Worm (Caenorhabditis elegans) whole organism, L2 larva: ENCODE data around the gene T16G12.1.

Source experiments
- C34F6.9 ChIP-seq: fragments of 150-350 bp; optimal IDR thresholded peaks from 2 replicates; lab custom pipeline; 2014; ENCODE audit warnings: missing biosample characterization, missing genetic modification characterization
- F13H6.1 ChIP-seq: sonication (generic microtip); optimal IDR thresholded peaks from 2 replicates; lab custom pipeline; 2016; ENCODE audit warnings: missing genetic modification characterization, missing compliant biosample characterization
- R02D3.7 ChIP-seq: fragments of 150-350 bp; optimal IDR thresholded peaks from 2 replicates; lab custom pipeline; 2014; ENCODE audit warnings: missing biosample characterization, missing genetic modification characterization
- Y55F3AM.14 ChIP-seq: fragments of 200-800 bp; sonication (Bioruptor generic); optimal IDR thresholded peaks from 2 replicates; lab custom pipeline; 2018; ENCODE audit warnings: mild to moderate bottlenecking, missing genetic modification characterization, missing compliant biosample characterization
- ZK546.5 ChIP-seq: sonication (generic microtip); optimal IDR thresholded peaks from 2 replicates; lab custom pipeline; 2017; ENCODE audit warnings: missing biosample characterization, missing genetic modification characterization
- alr-1 ChIP-seq: fragments of 150-350 bp; optimal IDR thresholded peaks from 2 replicates; lab custom pipeline; 2014; ENCODE audit warnings: missing biosample characterization, missing genetic modification characterization
- aly-2 ChIP-seq: fragments of 150-350 bp; optimal IDR thresholded peaks from 2 replicates; lab custom pipeline; 2014; ENCODE audit warnings: missing biosample characterization, missing genetic modification characterization
- ama-1 ChIP-seq: fragments of 150-350 bp; optimal IDR thresholded peaks from 2 replicates; lab custom pipeline; 2018; ENCODE audit warnings: inconsistent platforms
- blmp-1 ChIP-seq: sonication (generic microtip); optimal IDR thresholded peaks from 2 replicates; lab custom pipeline; 2017; ENCODE audit warnings: missing genetic modification characterization, mild to moderate bottlenecking, missing compliant biosample characterization, antibody characterized with exemption, moderate library complexity; ENCODE audit not compliant: insufficient read depth
- ceh-16 ChIP-seq: fragments of 150-350 bp; optimal IDR thresholded peaks from 2 replicates; lab custom pipeline; 2014; ENCODE audit warnings: missing biosample characterization, missing genetic modification characterization
- ceh-82 ChIP-seq: fragments of 150-350 bp; optimal IDR thresholded peaks from 2 replicates; lab custom pipeline; 2014; ENCODE audit warnings: missing biosample characterization, missing genetic modification characterization
- crh-2 ChIP-seq: sonication (generic microtip); optimal IDR thresholded peaks from 2 replicates; lab custom pipeline; 2017; ENCODE audit warnings: missing biosample characterization, missing genetic modification characterization
- dmd-4 ChIP-seq: sonication (generic microtip); optimal IDR thresholded peaks from 2 replicates; lab custom pipeline; 2017; ENCODE audit warnings: missing biosample characterization, missing genetic modification characterization
- egl-27 ChIP-seq: sonication (generic microtip); optimal IDR thresholded peaks from 3 replicates; lab custom pipeline; 2017; ENCODE audit warnings: missing biosample characterization, missing genetic modification reagents, missing genetic modification characterization
- elt-1 ChIP-seq: fragments of 150-350 bp; optimal IDR thresholded peaks from 2 replicates; lab custom pipeline; 2014; ENCODE audit warnings: missing biosample characterization, missing genetic modification characterization
- elt-3 ChIP-seq: sonication (generic microtip); optimal IDR thresholded peaks from 2 replicates; lab custom pipeline; 2017; ENCODE audit warnings: missing biosample characterization, missing genetic modification characterization
- fos-1 ChIP-seq: fragments of 150-350 bp; optimal IDR thresholded peaks from 2 replicates; lab custom pipeline; 2014; ENCODE audit warnings: missing biosample characterization, missing genetic modification characterization
- gmeb-1 ChIP-seq: fragments of 150-350 bp; optimal IDR thresholded peaks from 2 replicates; lab custom pipeline; 2014; ENCODE audit warnings: missing biosample characterization, missing genetic modification characterization
- lin-11 ChIP-seq: fragments of 150-350 bp; sonication (generic microtip); optimal IDR thresholded peaks from 2 replicates; lab custom pipeline; 2014; ENCODE audit warnings: missing biosample characterization, missing genetic modification characterization, inconsistent platforms, mixed read lengths
- lin-13 ChIP-seq: fragments of 150-350 bp; optimal IDR thresholded peaks from 2 replicates; lab custom pipeline; 2014; ENCODE audit warnings: missing biosample characterization, missing genetic modification reagents, missing genetic modification characterization
- lin-39 ChIP-seq: fragments of 150-350 bp; optimal IDR thresholded peaks from 2 replicates; lab custom pipeline; 2014; ENCODE audit warnings: missing biosample characterization, missing genetic modification reagents, missing genetic modification characterization
- lsy-2 ChIP-seq, 2 experiments: fragments of 150-350 bp in 1 of 2; sonication (generic microtip) in 1 of 2; optimal IDR thresholded peaks; 2 replicates each; lab custom pipeline; 2014 to 2017; ENCODE audit warnings: missing biosample characterization in 2 of 2, missing genetic modification characterization in 2 of 2
- mab-5 ChIP-seq: fragments of 150-350 bp; optimal IDR thresholded peaks from 2 replicates; lab custom pipeline; 2014; ENCODE audit warnings: missing biosample characterization, missing genetic modification characterization
- mbf-1 ChIP-seq: sonication (generic microtip); optimal IDR thresholded peaks from 2 replicates; lab custom pipeline; 2017; ENCODE audit warnings: missing biosample characterization, missing genetic modification characterization
- mdl-1 ChIP-seq, 2 experiments: fragments of 150-350 bp in 1 of 2; sonication (generic microtip) in 1 of 2; optimal IDR thresholded peaks; 2 replicates each; lab custom pipeline; 2017; ENCODE audit warnings: missing biosample characterization in 2 of 2, missing genetic modification characterization in 2 of 2
- nhr-10 ChIP-seq: sonication (generic microtip); optimal IDR thresholded peaks from 2 replicates; lab custom pipeline; 2017; ENCODE audit warnings: missing biosample characterization, missing genetic modification characterization
- nhr-11 ChIP-seq: fragments of 150-350 bp; optimal IDR thresholded peaks from 2 replicates; lab custom pipeline; 2014; ENCODE audit warnings: missing biosample characterization, missing genetic modification characterization
- nhr-12 ChIP-seq: fragments of 150-350 bp; optimal IDR thresholded peaks from 2 replicates; lab custom pipeline; 2014; ENCODE audit warnings: missing biosample characterization, missing genetic modification characterization
- nhr-129 ChIP-seq: fragments of 150-350 bp; optimal IDR thresholded peaks from 2 replicates; lab custom pipeline; 2014; ENCODE audit warnings: missing biosample characterization, missing genetic modification characterization
- nhr-21 ChIP-seq: fragments of 150-350 bp; optimal IDR thresholded peaks from 2 replicates; lab custom pipeline; 2014; ENCODE audit warnings: missing biosample characterization, missing genetic modification characterization
- nhr-23 ChIP-seq: fragments of 150-350 bp; optimal IDR thresholded peaks from 2 replicates; lab custom pipeline; 2014; ENCODE audit warnings: missing biosample characterization, missing genetic modification reagents, missing genetic modification characterization
- nhr-237 ChIP-seq: fragments of 150-350 bp; optimal IDR thresholded peaks from 2 replicates; lab custom pipeline; 2014; ENCODE audit warnings: missing biosample characterization, missing genetic modification characterization
- nhr-25 ChIP-seq: fragments of 150-350 bp; sonication (generic microtip); optimal IDR thresholded peaks from 3 replicates; lab custom pipeline; 2014; ENCODE audit warnings: missing biosample characterization, missing genetic modification characterization
- nhr-6 ChIP-seq: fragments of 150-350 bp; optimal IDR thresholded peaks from 2 replicates; lab custom pipeline; 2014; ENCODE audit warnings: missing biosample characterization, missing genetic modification characterization
- nhr-77 ChIP-seq: fragments of 150-350 bp; optimal IDR thresholded peaks from 2 replicates; lab custom pipeline; 2014; ENCODE audit warnings: missing biosample characterization, missing genetic modification characterization
- peb-1 ChIP-seq: fragments of 150-350 bp; optimal IDR thresholded peaks from 2 replicates; lab custom pipeline; 2014; ENCODE audit warnings: missing biosample characterization, missing genetic modification characterization
- sem-4 ChIP-seq: fragments of 150-350 bp; optimal IDR thresholded peaks from 2 replicates; lab custom pipeline; 2014; ENCODE audit warnings: missing biosample characterization, missing genetic modification reagents, missing genetic modification characterization
- skn-1 ChIP-seq: sonication (generic microtip); optimal IDR thresholded peaks from 2 replicates; lab custom pipeline; 2017; ENCODE audit warnings: missing biosample characterization, missing genetic modification characterization
- sma-3 ChIP-seq: sonication (generic microtip); optimal IDR thresholded peaks from 2 replicates; lab custom pipeline; 2016; ENCODE audit warnings: missing genetic modification reagents, missing genetic modification characterization, missing compliant biosample characterization
- sma-9 ChIP-seq, 2 experiments: fragments of 150-350 bp in 1 of 2; sonication (generic microtip) in 1 of 2; optimal IDR thresholded peaks; 2 replicates each; lab custom pipeline; 2014 to 2016; ENCODE audit warnings: missing genetic modification characterization in 2 of 2, mild to moderate bottlenecking in 1 of 2, missing biosample characterization in 1 of 2, missing compliant biosample characterization in 1 of 2, missing genetic modification reagents in 1 of 2, moderate library complexity in 1 of 2
- snpc-4 ChIP-seq: fragments of 150-350 bp; optimal IDR thresholded peaks from 2 replicates; lab custom pipeline; 2014; ENCODE audit warnings: missing biosample characterization, missing genetic modification characterization
- unc-39 ChIP-seq: fragments of 150-350 bp; optimal IDR thresholded peaks from 2 replicates; lab custom pipeline; 2014; ENCODE audit warnings: missing biosample characterization, missing genetic modification characterization
- unc-55 ChIP-seq: fragments of 150-350 bp; sonication (generic microtip); optimal IDR thresholded peaks from 3 replicates; lab custom pipeline; 2014; ENCODE audit warnings: missing biosample characterization, missing genetic modification reagents, missing genetic modification characterization
- unc-62 ChIP-seq: fragments of 150-350 bp; optimal IDR thresholded peaks from 2 replicates; lab custom pipeline; 2014; ENCODE audit warnings: missing biosample characterization, missing genetic modification reagents, missing genetic modification characterization
- zag-1 ChIP-seq: fragments of 150-350 bp; optimal IDR thresholded peaks from 2 replicates; lab custom pipeline; 2014; ENCODE audit warnings: missing biosample characterization, missing genetic modification characterization
- ztf-1 ChIP-seq: fragments of 200-800 bp; sonication (Bioruptor generic); conservative IDR thresholded peaks from 2 replicates; pipeline ENCODE4 v1.3.6; 2022; ENCODE audit warnings: missing genetic modification characterization, missing compliant biosample characterization
- ztf-11 ChIP-seq: sonication (generic microtip); optimal IDR thresholded peaks from 2 replicates; lab custom pipeline; 2017; ENCODE audit warnings: missing biosample characterization, missing genetic modification characterization
- ztf-4 ChIP-seq: fragments of 150-350 bp; optimal IDR thresholded peaks from 2 replicates; lab custom pipeline; 2014; ENCODE audit warnings: missing biosample characterization, missing genetic modification characterization

Gene T16G12.1

ce11 chrIII:10049682-10050081 is at the start of gene T16G12.1:
TSS of gene T16G12.1 (minus strand) at chrIII:10049857.
- peak; percentile 94 for TF ChIP-seq fos-1
- no peak for TF ChIP-seq skn-1

- TF ChIP-seq zag-1 (tag; lab: Kevin White, UChicago) (no peak), fos-1 (no peak)
These were observed 48.3 kb upstream of the T16G12.1 start, which contains the start of gene spop-1 for ce11 chrIII:10097981-10098380. TSS of gene spop-1 (minus strand) at chrIII:10098081.

ce11 chrIII:10096525-10096972 is 46.9 kb upstream of the T16G12.1 start:
- no peak for TF ChIP-seq nhr-10
- TF ChIP-seq ztf-1, result no peak
- TF ChIP-seq R02D3.7, result peak; percentile 18
- no peak for TF ChIP-seq nhr-11 (tag; lab: Kevin White, UChicago)
- peak; percentile 94 for TF ChIP-seq sma-9 (GFP tag; optimal IDR thresholded peaks at IDR 0.05; lab: Kevin White, UChicago)
- no peak for TF ChIP-seq sma-9 (tag; optimal IDR thresholded peaks at IDR 0.05; lab: Kevin White, UChicago)
- peak; percentile 54 for TF ChIP-seq snpc-4 (tag; lab: Kevin White, UChicago)
- TF ChIP-seq egl-27 (tag; lab: Kevin White, UChicago), result peak; percentile 94
- peak; percentile 96 to 97 for TF ChIP-seq mdl-1 (tag; optimal IDR thresholded peaks at IDR 0.05; lab: Kevin White, UChicago)
- TF ChIP-seq nhr-12, result no peak
- TF ChIP-seq nhr-25 (tag; lab: Kevin White, UChicago), result peak; percentile 77
- TF ChIP-seq fos-1, result peak; percentile 80
- TF ChIP-seq nhr-77 (tag; lab: Kevin White, UChicago), result peak; percentile 59
- no peak for TF ChIP-seq elt-1 (tag; lab: Kevin White, UChicago)
- no peak for TF ChIP-seq ztf-11 (tag; lab: Kevin White, UChicago)
- TF ChIP-seq Y55F3AM.14 (GFP tag; lab: Kevin White, UChicago), result peak; percentile 22
- peak; percentile 84 for TF ChIP-seq lin-11 (tag; lab: Kevin White, UChicago)
- peak; percentile 85 for TF ChIP-seq mab-5 (tag; lab: Kevin White, UChicago)
- peak; percentile 92 for TF ChIP-seq unc-55 (GFP tag; lab: Kevin White, UChicago)
- TF ChIP-seq nhr-6, result peak; percentile 89
- peak; percentile 77 for TF ChIP-seq sma-3 (GFP tag; lab: Kevin White, UChicago)
- TF ChIP-seq ama-1 (lab: Kevin White, UChicago), result no peak
- TF ChIP-seq skn-1, result no peak
- TF ChIP-seq peb-1 (tag; lab: Kevin White, UChicago), result no peak
- TF ChIP-seq gmeb-1 (tag; lab: Kevin White, UChicago), result peak; percentile 77
- TF ChIP-seq unc-62 (GFP tag; lab: Kevin White, UChicago), result peak; percentile 80
- TF ChIP-seq crh-2 (tag; lab: Kevin White, UChicago), result peak; percentile 90
- peak; percentile 83 for TF ChIP-seq lin-13 (GFP tag; lab: Kevin White, UChicago)
- TF ChIP-seq lin-39 (tag; lab: Kevin White, UChicago), result no peak
- TF ChIP-seq ceh-82 (tag; lab: Kevin White, UChicago), result peak; percentile 45
- TF ChIP-seq nhr-237 (tag; lab: Kevin White, UChicago), result peak; percentile 60
- peak; percentile 20 for TF ChIP-seq blmp-1 (tag; lab: Kevin White, UChicago)
- TF ChIP-seq nhr-23 (tag; lab: Kevin White, UChicago), result no peak
- TF ChIP-seq mbf-1 (tag; lab: Kevin White, UChicago), result no peak
- peak; percentile 42 for TF ChIP-seq ZK546.5
- TF ChIP-seq elt-3, result no peak
- peak; percentile 97 for TF ChIP-seq C34F6.9 (tag; lab: Kevin White, UChicago)
- peak; percentile 91 for TF ChIP-seq nhr-129 (tag; lab: Kevin White, UChicago)
- TF ChIP-seq alr-1 (tag; lab: Kevin White, UChicago), result no peak
- TF ChIP-seq lsy-2 (tag; optimal IDR thresholded peaks at IDR 0.05; lab: Kevin White, UChicago), result peak; percentile 81 to 94
- peak; percentile 85 for TF ChIP-seq nhr-21 (tag; lab: Kevin White, UChicago)
- TF ChIP-seq zag-1 (tag; lab: Kevin White, UChicago), result peak; percentile 86
- TF ChIP-seq sem-4 (tag; lab: Kevin White, UChicago), result peak; percentile 85
- TF ChIP-seq unc-39 (tag; lab: Kevin White, UChicago), result no peak
- peak; percentile 86 for TF ChIP-seq ztf-4 (tag; lab: Kevin White, UChicago)
- TF ChIP-seq aly-2 (tag; lab: Kevin White, UChicago), result no peak
- no peak for TF ChIP-seq ceh-16 (tag; lab: Kevin White, UChicago)
- no peak for TF ChIP-seq dmd-4 (tag; lab: Kevin White, UChicago)
- peak; percentile 97 for TF ChIP-seq F13H6.1
